Fruit fly (Drosophila melanogaster): Measurements from ENCODE around the gene GIIIspla2.

dm6 chrX:8198935-8199580 is 41.6 kb downstream of the GIIIspla2 start:
- no peak for TF ChIP-seq OdsH (GFP tag; optimal IDR thresholded peaks at IDR 0.05)
- TF ChIP-seq CG6163 (GFP tag; IDR thresholded peaks at IDR 0.05) = 0 out of 3 replicates have a peak, but pooled peaks have one; percentile 28
- no peak for TF ChIP-seq Sox102F (GFP tag; optimal IDR thresholded peaks at IDR 0.05)
- no peak for TF ChIP-seq CG16779 (tag; optimal IDR thresholded peaks at IDR 0.05)
- TF ChIP-seq Smox (GFP tag; optimal IDR thresholded peaks at IDR 0.05) = no peak

Measured in whole organism, prepupa.